In genomic region chr2L:21260869-21261268, dm6 we compare ENCODE assay signal across 1 fruit fly cellular context.
TF ChIP-seq lines count a peak whose summit lies in the region.

No protein-coding gene starts in this region.

TF ChIP-seq in whole organism, embryonic, 481 proteins besides CTCF, POLR2A, EP300 and RAD21 (continued from another document and continues in another):
- TF ChIP-seq CG13424 (tag; optimal IDR thresholded peaks at IDR 0.05; lab: Kevin White, UChicago) (peak; percentile 1), slbo (GFP tag; IDR thresholded peaks at IDR 0.05; lab: Robert Waterston, UW) (no peak), CG13123 (GFP tag; optimal IDR thresholded peaks at IDR 0.05; lab: Kevin White, UChicago) (no peak), onecut (GFP tag; IDR thresholded peaks at IDR 0.05; lab: Robert Waterston, UW) (no peak), bab2 (GFP tag; optimal IDR thresholded peaks at IDR 0.05; lab: Kevin White, UChicago) (no peak), lilli (GFP tag; optimal IDR thresholded peaks at IDR 0.05; lab: Kevin White, UChicago) (peak; percentile 40), pfk (GFP tag; optimal IDR thresholded peaks at IDR 0.05; lab: Kevin White, UChicago) (no peak), Dek (tag; optimal IDR thresholded peaks at IDR 0.05; lab: Kevin White, UChicago) (no peak), BEAF-32 (GFP tag; optimal IDR thresholded peaks at IDR 0.05; lab: Kevin White, UChicago) (peak; percentile 44), CG9932 (GFP tag; IDR thresholded peaks at IDR 0.05; lab: Robert Waterston, UW) (no peak), CG6254 (GFP tag; optimal IDR thresholded peaks at IDR 0.05; lab: Kevin White, UChicago) (no peak), PHDP (tag; optimal IDR thresholded peaks at IDR 0.05; lab: Kevin White, UChicago) (peak; percentile 21), CG9727 (GFP tag; optimal IDR thresholded peaks at IDR 0.05; lab: Kevin White, UChicago) (no peak), Spps (tag; optimal IDR thresholded peaks at IDR 0.05; lab: Kevin White, UChicago) (no peak), dpn (GFP tag; optimal IDR thresholded peaks at IDR 0.05; lab: Kevin White, UChicago) (peak in 1 of 2 experiments; percentile 18), CG6689 (GFP tag; IDR thresholded peaks at IDR 0.05; lab: Robert Waterston, UW) (no peak), Poxn (GFP tag; IDR thresholded peaks at IDR 0.05; lab: Robert Waterston, UW) (no peak), pnt (GFP tag; optimal IDR thresholded peaks at IDR 0.05; lab: Kevin White, UChicago) (no peak), CG3163 (GFP tag; optimal IDR thresholded peaks at IDR 0.05; lab: Kevin White, UChicago) (no peak), CG17802 (tag; optimal IDR thresholded peaks at IDR 0.05; lab: Kevin White, UChicago) (peak; percentile 67), Ets97D (GFP tag; optimal IDR thresholded peaks at IDR 0.05; lab: Kevin White, UChicago) (peak; percentile 22), CG8089 (GFP tag; optimal IDR thresholded peaks at IDR 0.05; lab: Kevin White, UChicago) (no peak), caup (GFP tag; optimal IDR thresholded peaks at IDR 0.05; lab: Kevin White, UChicago; ENCODE audit: severe bottlenecking) (no peak), CG14441 (GFP tag; IDR thresholded peaks at IDR 0.05; lab: Robert Waterston, UW) (no peak), Mrtf (GFP tag; IDR thresholded peaks at IDR 0.05; lab: Robert Waterston, UW) (no peak), CG16779 (GFP tag; IDR thresholded peaks at IDR 0.05; lab: Robert Waterston, UW) (no peak), salm (tag; optimal IDR thresholded peaks at IDR 0.05; lab: Kevin White, UChicago) (no peak), Side (GFP tag; optimal IDR thresholded peaks at IDR 0.05; lab: Kevin White, UChicago) (peak; percentile 9), CG31388 (GFP tag; optimal IDR thresholded peaks at IDR 0.05; lab: Kevin White, UChicago) (no peak), CG8924 (tag; optimal IDR thresholded peaks at IDR 0.05; lab: Kevin White, UChicago) (peak; percentile 7), CG10959 (GFP tag; IDR thresholded peaks at IDR 0.05; lab: Robert Waterston, UW) (no peak), Med (GFP tag; lab: Kevin White, UChicago) (peak; percentile 87), CG8944 (GFP tag; optimal IDR thresholded peaks at IDR 0.05; lab: Kevin White, UChicago) (no peak), CG15269 (tag; optimal IDR thresholded peaks at IDR 0.05; lab: Kevin White, UChicago) (no peak), grn (GFP tag; optimal IDR thresholded peaks at IDR 0.05; lab: Kevin White, UChicago) (no peak), Rx (GFP tag; IDR thresholded peaks at IDR 0.05; lab: Robert Waterston, UW) (no peak), CG11093 (GFP tag; IDR thresholded peaks at IDR 0.05; lab: Robert Waterston, UW) (no peak), cwo (GFP tag; optimal IDR thresholded peaks at IDR 0.05; lab: Kevin White, UChicago) (no peak), CG9876 (GFP tag; optimal IDR thresholded peaks at IDR 0.05; lab: Kevin White, UChicago) (peak; percentile 9), twi (tag; optimal IDR thresholded peaks at IDR 0.05; lab: Kevin White, UChicago) (no peak), CG6683 (GFP tag; optimal IDR thresholded peaks at IDR 0.05; lab: Kevin White, UChicago) (no peak), Atf6 (GFP tag; IDR thresholded peaks at IDR 0.05; lab: Robert Waterston, UW) (no peak), lola (GFP tag; optimal IDR thresholded peaks at IDR 0.05; lab: Kevin White, UChicago) (no peak), CG13287 (GFP tag; IDR thresholded peaks at IDR 0.05; lab: Robert Waterston, UW; ENCODE audit: partially characterized antibody) (peak; percentile 51; the same call in 1 of the 2 replicates), CG11723 (GFP tag; optimal IDR thresholded peaks at IDR 0.05; lab: Kevin White, UChicago) (no peak), CG1647 (GFP tag; optimal IDR thresholded peaks at IDR 0.05; lab: Kevin White, UChicago) (no peak), Oli (tag; optimal IDR thresholded peaks at IDR 0.05; lab: Kevin White, UChicago) (no peak), Nf-YB (GFP tag; optimal IDR thresholded peaks at IDR 0.05; lab: Kevin White, UChicago) (no peak), pho (GFP tag; optimal IDR thresholded peaks at IDR 0.05; lab: Kevin White, UChicago) (peak; percentile 19), kni (GFP tag; optimal IDR thresholded peaks at IDR 0.05; lab: Kevin White, UChicago) (no peak), CG7556 (GFP tag; optimal IDR thresholded peaks at IDR 0.05; lab: Kevin White, UChicago) (no peak), CG18764 (GFP tag; optimal IDR thresholded peaks at IDR 0.05; lab: Kevin White, UChicago) (no peak), sqz (GFP tag; optimal IDR thresholded peaks at IDR 0.05; lab: Kevin White, UChicago) (no peak), croc (GFP tag; conservative IDR thresholded peaks at IDR 0.05; lab: Robert Waterston, UW) (no peak), Hmr (GFP tag; optimal IDR thresholded peaks at IDR 0.05; lab: Kevin White, UChicago) (no peak), toy (GFP tag; IDR thresholded peaks at IDR 0.05; lab: Robert Waterston, UW) (no peak), vfl (GFP tag; optimal IDR thresholded peaks at IDR 0.05; lab: Kevin White, UChicago) (no peak), knrl (GFP tag; IDR thresholded peaks at IDR 0.05; lab: Robert Waterston, UW; ENCODE audit: partially characterized antibody) (no peak), Tbp (GFP tag; optimal IDR thresholded peaks at IDR 0.05; lab: Kevin White, UChicago) (no peak), CG5953 (GFP tag; IDR thresholded peaks at IDR 0.05; lab: Robert Waterston, UW) (no peak), CG11695 (GFP tag; IDR thresholded peaks at IDR 0.05; lab: Robert Waterston, UW) (no peak), CG2202 (tag; optimal IDR thresholded peaks at IDR 0.05; lab: Kevin White, UChicago) (peak; percentile 19), CG10209 (GFP tag; optimal IDR thresholded peaks at IDR 0.05; lab: Kevin White, UChicago) (no peak), CG11456 (GFP tag; IDR thresholded peaks at IDR 0.05; lab: Robert Waterston, UW) (no peak), Meics (GFP tag; optimal IDR thresholded peaks at IDR 0.05; lab: Kevin White, UChicago) (no peak), grau (tag; optimal IDR thresholded peaks at IDR 0.05; lab: Kevin White, UChicago) (peak; percentile 33), CG12155 (GFP tag; optimal IDR thresholded peaks at IDR 0.05; lab: Kevin White, UChicago) (no peak), maf-S (GFP tag; optimal IDR thresholded peaks at IDR 0.05; lab: Kevin White, UChicago) (peak; percentile 12), chinmo (GFP tag; IDR thresholded peaks at IDR 0.05; lab: Robert Waterston, UW; ENCODE audit: partially characterized antibody) (no peak), tll (GFP tag; optimal IDR thresholded peaks at IDR 0.05; lab: Kevin White, UChicago) (no peak), nau (GFP tag; optimal IDR thresholded peaks at IDR 0.05; lab: Kevin White, UChicago) (peak; percentile 45), Kr (GFP tag; optimal IDR thresholded peaks at IDR 0.05; lab: Kevin White, UChicago) (no peak), zfh2 (GFP tag; optimal IDR thresholded peaks at IDR 0.05; lab: Kevin White, UChicago) (peak; percentile 36), CG1602 (GFP tag; optimal IDR thresholded peaks at IDR 0.05; lab: Kevin White, UChicago) (no peak), al (GFP tag; IDR thresholded peaks at IDR 0.05; lab: Robert Waterston, UW) (no peak), CG9817 (tag; optimal IDR thresholded peaks at IDR 0.05; lab: Kevin White, UChicago) (no peak), nerfin-1 (tag; optimal IDR thresholded peaks at IDR 0.05; lab: Kevin White, UChicago) (no peak), dati (GFP tag; IDR thresholded peaks at IDR 0.05; lab: Robert Waterston, UW) (no peak), fu2 (GFP tag; optimal IDR thresholded peaks at IDR 0.05; lab: Kevin White, UChicago) (no peak), HLH4C (GFP tag; IDR thresholded peaks at IDR 0.05; lab: Robert Waterston, UW; ENCODE audit: partially characterized antibody) (no peak), CG14014 (GFP tag; IDR thresholded peaks at IDR 0.05; lab: Robert Waterston, UW) (0 out of 2 replicates have a peak, but pooled peaks have one; percentile 33), CG11560 (tag; IDR thresholded peaks at IDR 0.05; lab: Robert Waterston, UW) (no peak), Sox102F (GFP tag; optimal IDR thresholded peaks at IDR 0.05; lab: Kevin White, UChicago) (no peak), lab (GFP tag; optimal IDR thresholded peaks at IDR 0.05; lab: Kevin White, UChicago) (no peak), CG10979 (tag; optimal IDR thresholded peaks at IDR 0.05; lab: Kevin White, UChicago) (peak; percentile 24), Chrac-16 (GFP tag; optimal IDR thresholded peaks at IDR 0.05; lab: Kevin White, UChicago) (peak; percentile 26), eyg (GFP tag; optimal IDR thresholded peaks at IDR 0.05; lab: Kevin White, UChicago) (no peak), odd (GFP tag; optimal IDR thresholded peaks at IDR 0.05; lab: Kevin White, UChicago) (no peak), CHES-1-like (GFP tag; optimal IDR thresholded peaks at IDR 0.05; lab: Kevin White, UChicago) (peak; percentile 16), gro (GFP tag; optimal IDR thresholded peaks at IDR 0.05; lab: Kevin White, UChicago) (peak; percentile 57), nom (GFP tag; optimal IDR thresholded peaks at IDR 0.05; lab: Kevin White, UChicago) (no peak), bsh (GFP tag; optimal IDR thresholded peaks at IDR 0.05; lab: Kevin White, UChicago) (no peak), lov (optimal IDR thresholded peaks at IDR 0.05; lab: Kevin White, UChicago) (no peak), lov (GFP tag; IDR thresholded peaks at IDR 0.05; lab: Robert Waterston, UW) (no peak), z (GFP tag; IDR thresholded peaks at IDR 0.05; lab: Robert Waterston, UW) (no peak), CG16863 (GFP tag; optimal IDR thresholded peaks at IDR 0.05; lab: Kevin White, UChicago) (no peak), bbx (GFP tag; IDR thresholded peaks at IDR 0.05; lab: Robert Waterston, UW; ENCODE audit: partially characterized antibody) (no peak), NFAT (GFP tag; IDR thresholded peaks at IDR 0.05; lab: Robert Waterston, UW) (no peak), disco-r (GFP tag; optimal IDR thresholded peaks at IDR 0.05; lab: Kevin White, UChicago) (peak; percentile 37), jing (GFP tag; optimal IDR thresholded peaks at IDR 0.05; lab: Kevin White, UChicago) (no peak), slou (GFP tag; optimal IDR thresholded peaks at IDR 0.05; lab: Kevin White, UChicago) (no peak), CG30020 (tag; optimal IDR thresholded peaks at IDR 0.05; lab: Kevin White, UChicago) (peak; percentile 75), org-1 (GFP tag; optimal IDR thresholded peaks at IDR 0.05; lab: Kevin White, UChicago) (no peak), CG15479 (GFP tag; optimal IDR thresholded peaks at IDR 0.05; lab: Kevin White, UChicago) (no peak), row (GFP tag; IDR thresholded peaks at IDR 0.05; lab: Robert Waterston, UW) (peak; percentile 64; the same call in 1 of the 3 replicates), dm (GFP tag; optimal IDR thresholded peaks at IDR 0.05; lab: Kevin White, UChicago) (peak; percentile 32), CG14050 (GFP tag; IDR thresholded peaks at IDR 0.05; lab: Robert Waterston, UW) (no peak), cg (GFP tag; optimal IDR thresholded peaks at IDR 0.05; lab: Kevin White, UChicago) (no peak), CG1792 (GFP tag; optimal IDR thresholded peaks at IDR 0.05; lab: Kevin White, UChicago) (no peak), Sox100B (GFP tag; optimal IDR thresholded peaks at IDR 0.05; lab: Kevin White, UChicago) (peak; percentile 7), hb (GFP tag; IDR thresholded peaks at IDR 0.05; lab: Robert Waterston, UW; ENCODE audit: partially characterized antibody) (no peak), Stat92E (GFP tag; optimal IDR thresholded peaks at IDR 0.05; lab: Kevin White, UChicago) (no peak), jigr1 (GFP tag; IDR thresholded peaks at IDR 0.05; lab: Robert Waterston, UW) (no peak), ase (GFP tag; IDR thresholded peaks at IDR 0.05; lab: Robert Waterston, UW) (no peak), CG7271 (tag; optimal IDR thresholded peaks at IDR 0.05; lab: Kevin White, UChicago) (no peak), CG7357 (GFP tag; IDR thresholded peaks at IDR 0.05; lab: Robert Waterston, UW) (0 out of 3 replicates have a peak, but pooled peaks have one; percentile 38), Opbp (GFP tag; IDR thresholded peaks at IDR 0.05; lab: Robert Waterston, UW; ENCODE audit: partially characterized antibody) (no peak), ac (GFP tag; optimal IDR thresholded peaks at IDR 0.05; lab: Kevin White, UChicago) (no peak), sima (GFP tag; optimal IDR thresholded peaks at IDR 0.05; lab: Kevin White, UChicago) (no peak), ATbp (GFP tag; optimal IDR thresholded peaks at IDR 0.05; lab: Kevin White, UChicago) (no peak), CG32767 (GFP tag; IDR thresholded peaks at IDR 0.05; lab: Robert Waterston, UW) (no peak), Doc3 (GFP tag; IDR thresholded peaks at IDR 0.05; lab: Robert Waterston, UW; ENCODE audit: partially characterized antibody) (no peak), ssp (GFP tag; IDR thresholded peaks at IDR 0.05; lab: Robert Waterston, UW) (no peak; the same call in none of the 2 replicates), prd (optimal IDR thresholded peaks at IDR 0.05; lab: Kevin White, UChicago) (no peak), prd (GFP tag; IDR thresholded peaks at IDR 0.05; lab: Robert Waterston, UW) (no peak), Abd-B (GFP tag; optimal IDR thresholded peaks at IDR 0.05; lab: Kevin White, UChicago) (no peak), zen (tag; optimal IDR thresholded peaks at IDR 0.05; lab: Kevin White, UChicago) (peak; percentile 57), wor (GFP tag; IDR thresholded peaks at IDR 0.05; lab: Robert Waterston, UW) (no peak), CG11504 (tag; optimal IDR thresholded peaks at IDR 0.05; lab: Kevin White, UChicago) (no peak), en (GFP tag; optimal IDR thresholded peaks at IDR 0.05; lab: Kevin White, UChicago) (no peak), tna (GFP tag; IDR thresholded peaks at IDR 0.05; lab: Robert Waterston, UW; ENCODE audit: partially characterized antibody) (no peak), psq (GFP tag; optimal IDR thresholded peaks at IDR 0.05; lab: Kevin White, UChicago) (no peak), CG9797 (GFP tag; optimal IDR thresholded peaks at IDR 0.05; lab: Kevin White, UChicago) (peak; percentile 74), CG17612 (GFP tag; IDR thresholded peaks at IDR 0.05; lab: Robert Waterston, UW) (no peak), dmrt11E (tag; optimal IDR thresholded peaks at IDR 0.05; lab: Kevin White, UChicago) (peak; percentile 7), Hsf (GFP tag; optimal IDR thresholded peaks at IDR 0.05; lab: Kevin White, UChicago) (peak; percentile 13), CG12219 (GFP tag; optimal IDR thresholded peaks at IDR 0.05; lab: Kevin White, UChicago) (no peak), CG33213 (GFP tag; optimal IDR thresholded peaks at IDR 0.05; lab: Kevin White, UChicago) (peak; percentile 51)
